Worm (Caenorhabditis elegans) whole organism, midembryonic: ENCODE data around the gene mls-1.

Experiments used
- T22C8.4 ChIP-seq: fragments of 200-800 bp; sonication (Bioruptor generic); IDR thresholded peaks from 2 replicates; pipeline ENCODE4 v1.3.6; 2022; ENCODE audit warnings: missing genetic modification characterization, missing compliant biosample characterization
- flt-1 ChIP-seq: fragments of 200-800 bp; sonication (Bioruptor generic); IDR thresholded peaks from 2 replicates; pipeline ENCODE4 v1.3.6; 2022; ENCODE audit warnings: missing genetic modification characterization, missing compliant biosample characterization
- klf-2 ChIP-seq: fragments of 200-800 bp; sonication (Bioruptor generic); conservative IDR thresholded peaks from 2 replicates; pipeline ENCODE4 v1.3.6; 2022; ENCODE audit warnings: missing genetic modification reagents, missing genetic modification characterization, missing compliant biosample characterization
- tab-1 ChIP-seq: fragments of 200-800 bp; sonication (Bioruptor generic); IDR thresholded peaks from 2 replicates; pipeline ENCODE4 v1.3.6; 2022; ENCODE audit warnings: missing genetic modification characterization, missing compliant biosample characterization
- ztf-29 ChIP-seq: fragments of 200-800 bp; sonication (Bioruptor generic); IDR thresholded peaks from 2 replicates; pipeline ENCODE4 v1.3.6; 2022; ENCODE audit warnings: missing genetic modification reagents, missing genetic modification characterization, missing compliant biosample characterization

- TF ChIP-seq T22C8.4 (GFP tag; lab: Robert Waterston, UW) (no peak), flt-1 (no peak), ztf-29 (no peak), tab-1 (GFP tag; lab: Robert Waterston, UW) (no peak), klf-2 (GFP tag; lab: Robert Waterston, UW) (no peak)
Measured at ce11 chrIII:7508128-7508635, 48.0 kb downstream of the mls-1 start, which contains the start of gene cls-1.
